Fruit fly (Drosophila melanogaster) whole organism, embryonic: ENCODE measurements around the gene CG31883.

Experiments
- CG11696 ChIP-seq: fragments of 200-800 bp; sonication (Bioruptor generic); IDR thresholded peaks from 2 replicates; pipeline ENCODE4 v1.3.6; 2022; ENCODE audit warnings: missing biosample characterization, missing genetic modification characterization
- CG11723 ChIP-seq: fragments of 200-800 bp; sonication (Bioruptor generic); optimal IDR thresholded peaks from 2 replicates; lab custom pipeline; 2017; ENCODE audit warnings: missing biosample characterization, mild to moderate bottlenecking, missing genetic modification characterization
- CG14965 ChIP-seq: fragments of 200-800 bp; sonication (Bioruptor generic); optimal IDR thresholded peaks from 2 replicates; lab custom pipeline; 2016; ENCODE audit warnings: missing biosample characterization, missing genetic modification characterization, borderline replicate concordance
- CG1602 ChIP-seq: fragments of 200-800 bp; sonication (Bioruptor generic); optimal IDR thresholded peaks from 3 replicates; lab custom pipeline; 2016; ENCODE audit warnings: missing biosample characterization, missing genetic modification characterization
- CG17328 ChIP-seq: fragments of 200-800 bp; sonication (Bioruptor generic); IDR thresholded peaks from 2 replicates; pipeline ENCODE4 v1.3.6; 2022; ENCODE audit warnings: missing biosample characterization, missing genetic modification characterization
- CG1792 ChIP-seq: fragments of 200-800 bp; sonication (Bioruptor generic); optimal IDR thresholded peaks from 2 replicates; lab custom pipeline; 2016; ENCODE audit warnings: missing biosample characterization, missing genetic modification characterization
- CG1832 ChIP-seq: fragments of 200-800 bp; sonication (Bioruptor generic); optimal IDR thresholded peaks from 2 replicates; lab custom pipeline; 2017; ENCODE audit warnings: missing biosample characterization, mild to moderate bottlenecking, missing genetic modification characterization, inconsistent platforms
- CG18476 ChIP-seq: fragments of 200-800 bp; sonication (Bioruptor generic); optimal IDR thresholded peaks from 2 replicates; lab custom pipeline; 2016; ENCODE audit warnings: missing biosample characterization, mild to moderate bottlenecking, missing genetic modification characterization
- CG31365 ChIP-seq: fragments of 200-800 bp; sonication (Bioruptor generic); optimal IDR thresholded peaks from 2 replicates; lab custom pipeline; 2018; ENCODE audit warnings: missing biosample characterization, mild to moderate bottlenecking, missing genetic modification characterization
- CG3995 ChIP-seq: fragments of 200-800 bp; sonication (Bioruptor generic); optimal IDR thresholded peaks from 3 replicates; lab custom pipeline; 2016; ENCODE audit warnings: missing biosample characterization, missing genetic modification characterization
- CG4282 ChIP-seq: fragments of 200-800 bp; sonication (Bioruptor generic); optimal IDR thresholded peaks from 2 replicates; lab custom pipeline; 2016; ENCODE audit warnings: missing biosample characterization, missing genetic modification characterization
- CG4360 ChIP-seq: fragments of 200-800 bp; sonication (Bioruptor generic); IDR thresholded peaks from 2 replicates; pipeline ENCODE4 v1.3.6; 2022; ENCODE audit warnings: missing biosample characterization, missing genetic modification characterization
- CG4707 ChIP-seq: fragments of 200-800 bp; sonication (Bioruptor generic); optimal IDR thresholded peaks from 2 replicates; lab custom pipeline; 2018; ENCODE audit warnings: missing biosample characterization, mild to moderate bottlenecking, missing genetic modification characterization, moderate library complexity
- CG4854 ChIP-seq: fragments of 200-800 bp; sonication (Bioruptor generic); optimal IDR thresholded peaks from 2 replicates; lab custom pipeline; 2016; ENCODE audit warnings: missing biosample characterization, missing genetic modification characterization, inconsistent platforms
- CG6654 ChIP-seq: fragments of 200-800 bp; sonication (Bioruptor generic); optimal IDR thresholded peaks from 2 replicates; lab custom pipeline; 2017; ENCODE audit warnings: missing biosample characterization, mild to moderate bottlenecking, missing genetic modification characterization
- CG6683 ChIP-seq: fragments of 200-800 bp; sonication (Bioruptor generic); optimal IDR thresholded peaks from 2 replicates; lab custom pipeline; 2017; ENCODE audit warnings: missing biosample characterization, mild to moderate bottlenecking, missing genetic modification characterization, missing genetic modification reagents
- CG8388 ChIP-seq: fragments of 200-800 bp; sonication (Bioruptor generic); optimal IDR thresholded peaks from 2 replicates; lab custom pipeline; 2019; ENCODE audit warnings: missing biosample characterization, mild to moderate bottlenecking, missing genetic modification characterization, moderate library complexity
- CG9437 ChIP-seq: fragments of 200-800 bp; sonication (Bioruptor generic); optimal IDR thresholded peaks from 2 replicates; lab custom pipeline; 2018; ENCODE audit warnings: missing biosample characterization, mild to moderate bottlenecking, missing genetic modification characterization
- CG9727 ChIP-seq: fragments of 200-800 bp; sonication (Bioruptor generic); optimal IDR thresholded peaks from 3 replicates; lab custom pipeline; 2017; ENCODE audit warnings: missing biosample characterization, mild to moderate bottlenecking, missing genetic modification characterization
- Ets97D ChIP-seq: fragments of 200-800 bp; sonication (Bioruptor generic); optimal IDR thresholded peaks from 3 replicates; lab custom pipeline; 2016; ENCODE audit warnings: missing biosample characterization, missing genetic modification characterization
- Gsc ChIP-seq: fragments of 200-800 bp; sonication (Bioruptor generic); IDR thresholded peaks from 2 replicates; pipeline ENCODE4 v1.3.6; 2022; ENCODE audit warnings: missing biosample characterization, missing genetic modification characterization
- H2.0 ChIP-seq: fragments of 200-800 bp; sonication (Bioruptor generic); IDR thresholded peaks from 2 replicates; pipeline ENCODE4 v1.3.6; 2022; ENCODE audit warnings: missing biosample characterization, missing genetic modification characterization
- Hmx ChIP-seq: fragments of 200-800 bp; sonication (Bioruptor generic); optimal IDR thresholded peaks from 2 replicates; lab custom pipeline; 2016; ENCODE audit warnings: missing biosample characterization, missing genetic modification characterization
- Lhr ChIP-seq: fragments of 200-800 bp; sonication (Bioruptor generic); optimal IDR thresholded peaks from 3 replicates; lab custom pipeline; 2017; ENCODE audit warnings: mild to moderate bottlenecking, missing biosample characterization, missing genetic modification reagents, missing genetic modification characterization
- Neu2 ChIP-seq: fragments of 200-800 bp; sonication (Bioruptor generic); optimal IDR thresholded peaks from 3 replicates; lab custom pipeline; 2016; ENCODE audit warnings: missing biosample characterization, missing genetic modification characterization, borderline replicate concordance
- Ptx1 ChIP-seq: fragments of 200-800 bp; sonication (Bioruptor generic); IDR thresholded peaks from 2 replicates; pipeline ENCODE4 v1.3.6; 2022; ENCODE audit warnings: missing biosample characterization, missing genetic modification characterization
- Ravus ChIP-seq: fragments of 200-800 bp; sonication (Bioruptor generic); IDR thresholded peaks from 2 replicates; pipeline ENCODE4 v1.3.6; 2022; ENCODE audit warnings: missing biosample characterization, missing genetic modification characterization
- Spps ChIP-seq: fragments of 200-800 bp; sonication (Bioruptor generic); optimal IDR thresholded peaks from 2 replicates; lab custom pipeline; 2018; ENCODE audit warnings: missing biosample characterization, mild to moderate bottlenecking, missing genetic modification characterization
- Taf1 ChIP-seq: fragments of 200-800 bp; sonication (Bioruptor generic); IDR thresholded peaks from 2 replicates; pipeline ENCODE4 v1.3.6; 2022; ENCODE audit warnings: missing biosample characterization, missing genetic modification characterization
- ase ChIP-seq: fragments of 200-800 bp; sonication (Bioruptor generic); IDR thresholded peaks from 3 replicates; pipeline ENCODE4 v1.3.6; 2022; ENCODE audit warnings: missing biosample characterization, missing genetic modification characterization
- dan ChIP-seq: fragments of 200-800 bp; sonication (Bioruptor generic); IDR thresholded peaks from 2 replicates; pipeline ENCODE4 v1.3.6; 2022; ENCODE audit warnings: missing biosample characterization, missing genetic modification characterization
- dimm ChIP-seq: fragments of 200-800 bp; sonication (Bioruptor generic); IDR thresholded peaks from 2 replicates; pipeline ENCODE4 v1.3.6; 2022; ENCODE audit warnings: missing biosample characterization, missing genetic modification characterization
- dpn ChIP-seq, 2 experiments: fragments of 200-800 bp; sonication (Bioruptor generic); optimal IDR thresholded peaks; 3 replicates each; lab custom pipeline; 2016; ENCODE audit warnings: missing biosample characterization in 2 of 2, missing genetic modification characterization in 2 of 2
- eyg ChIP-seq: fragments of 200-800 bp; sonication (Bioruptor generic); optimal IDR thresholded peaks from 3 replicates; lab custom pipeline; 2016; ENCODE audit warnings: missing biosample characterization, missing genetic modification characterization
- fu2 ChIP-seq: fragments of 200-800 bp; sonication (Bioruptor generic); optimal IDR thresholded peaks from 2 replicates; lab custom pipeline; 2016; ENCODE audit warnings: missing biosample characterization, missing genetic modification characterization
- gem ChIP-seq: fragments of 200-800 bp; sonication (Bioruptor generic); optimal IDR thresholded peaks from 2 replicates; lab custom pipeline; 2019; ENCODE audit warnings: missing biosample characterization, mild to moderate bottlenecking, missing genetic modification characterization, moderate library complexity
- ham ChIP-seq: fragments of 200-800 bp; sonication (Bioruptor generic); IDR thresholded peaks from 2 replicates; pipeline ENCODE4 v1.3.6; 2022; ENCODE audit warnings: missing biosample characterization, missing genetic modification characterization
- hkb ChIP-seq, 2 experiments: fragments of 200-800 bp in 1 of 2; fragments of >200 bp in 1 of 2; sonication (Bioruptor generic) in 1 of 2; IDR thresholded peaks in 1 of 2; optimal IDR thresholded peaks in 1 of 2; 2 replicates each; pipeline versions ENCODE4 v1.3.6 to Lab custom; 2017 to 2022; ENCODE audit warnings: missing biosample characterization in 1 of 2, missing genetic modification characterization in 1 of 2
- inv ChIP-seq: fragments of 200-800 bp; sonication (Bioruptor generic); IDR thresholded peaks from 2 replicates; pipeline ENCODE4 v1.3.6; 2022; ENCODE audit warnings: missing biosample characterization, missing genetic modification characterization; ENCODE audit not compliant: partially characterized antibody
- jumu ChIP-seq: fragments of 200-800 bp; sonication (Bioruptor generic); optimal IDR thresholded peaks from 3 replicates; lab custom pipeline; 2016; ENCODE audit warnings: missing biosample characterization, missing genetic modification characterization
- maf-S ChIP-seq: fragments of 200-800 bp; sonication (Bioruptor generic); optimal IDR thresholded peaks from 2 replicates; lab custom pipeline; 2016; ENCODE audit warnings: missing biosample characterization, missing genetic modification characterization
- p53 ChIP-seq: fragments of 200-800 bp; sonication (Bioruptor generic); optimal IDR thresholded peaks from 2 replicates; lab custom pipeline; 2016; ENCODE audit warnings: missing biosample characterization, missing genetic modification characterization
- pan ChIP-seq, 4 experiments: fragments of >200 bp in 3 of 4; fragments of 200-800 bp in 1 of 4; sonication (Bioruptor generic) in 1 of 4; optimal IDR thresholded peaks in 3 of 4; IDR thresholded peaks in 1 of 4; 2 replicates each; pipeline versions ENCODE4 v1.3.6 to Lab custom; 2017 to 2022; ENCODE audit warnings: missing biosample characterization in 2 of 4, missing genetic modification characterization in 2 of 4, mixed read lengths in 1 of 4
- peb ChIP-seq: fragments of 200-800 bp; sonication (Bioruptor generic); IDR thresholded peaks from 2 replicates; pipeline ENCODE4 v1.3.6; 2022; ENCODE audit warnings: missing biosample characterization, missing genetic modification characterization
- slbo ChIP-seq: fragments of 200-800 bp; sonication (Bioruptor generic); IDR thresholded peaks from 2 replicates; pipeline ENCODE4 v1.3.6; 2022; ENCODE audit warnings: missing biosample characterization, missing genetic modification characterization
- sug ChIP-seq: fragments of 200-800 bp; optimal IDR thresholded peaks from 2 replicates; lab custom pipeline; 2019; ENCODE audit warnings: missing biosample characterization, mild to moderate bottlenecking, missing genetic modification characterization, moderate library complexity
- unpg ChIP-seq: fragments of 200-800 bp; sonication (Bioruptor generic); optimal IDR thresholded peaks from 3 replicates; lab custom pipeline; 2018; ENCODE audit warnings: missing biosample characterization, mild to moderate bottlenecking, missing genetic modification characterization, moderate library complexity
- z ChIP-seq: fragments of 200-800 bp; sonication (Bioruptor generic); IDR thresholded peaks from 3 replicates; pipeline ENCODE4 v1.3.6; 2022; ENCODE audit warnings: missing biosample characterization, missing genetic modification characterization

The CG31883 gene

dm6 chr2L:9498185-9498984 is 29.9 kb upstream of the CG31883 start (continued):
- TF ChIP-seq ham (GFP tag; lab: Robert Waterston, UW) (no peak), peb (GFP tag; lab: Robert Waterston, UW) (0 out of 2 replicates have a peak, but pooled peaks have one; percentile 34), CG4360 (no peak), CG8388 (GFP tag; lab: Kevin White, UChicago) (peak; percentile 29), gem (tag; lab: Kevin White, UChicago) (peak; percentile 76), unpg (GFP tag; lab: Kevin White, UChicago) (peak; percentile 46), Gsc (GFP tag; lab: Robert Waterston, UW) (no peak), CG6654 (GFP tag; lab: Kevin White, UChicago) (peak; percentile 17), hkb (optimal IDR thresholded peaks at IDR 0.05; lab: Kevin White, UChicago) (no peak), hkb (GFP tag; IDR thresholded peaks at IDR 0.05; lab: Robert Waterston, UW) (peak; percentile 60), Ptx1 (GFP tag; lab: Robert Waterston, UW) (peak; percentile 73), dpn (GFP tag; optimal IDR thresholded peaks at IDR 0.05; lab: Kevin White, UChicago) (peak; percentile 57 to 64), inv (GFP tag; lab: Robert Waterston, UW) (no peak), slbo (GFP tag; lab: Robert Waterston, UW) (peak; percentile 68), jumu (GFP tag; lab: Kevin White, UChicago) (no peak), Ets97D (GFP tag; lab: Kevin White, UChicago) (peak; percentile 27), CG9727 (GFP tag; lab: Kevin White, UChicago) (peak; percentile 77), pan (optimal IDR thresholded peaks at IDR 0.05; lab: Kevin White, UChicago) (no peak), pan (GFP tag; optimal IDR thresholded peaks at IDR 0.05 in 1 of 2, IDR thresholded peaks at IDR 0.05 in 1 of 2) (peak in 1 of 2 experiments; percentile 79), CG1792 (GFP tag; lab: Kevin White, UChicago) (peak; percentile 31), CG11723 (no peak), z (GFP tag; lab: Robert Waterston, UW) (no peak), CG18476 (GFP tag; lab: Kevin White, UChicago) (peak; percentile 34), CG4854 (peak; percentile 20), CG1602 (GFP tag; lab: Kevin White, UChicago) (no peak), CG31365 (tag; lab: Kevin White, UChicago) (no peak), CG3995 (no peak), Taf1 (GFP tag; lab: Robert Waterston, UW) (no peak), Neu2 (GFP tag; lab: Kevin White, UChicago) (no peak), CG6683 (peak; percentile 42), CG14965 (GFP tag; lab: Kevin White, UChicago) (peak; percentile 20), CG9437 (GFP tag; lab: Kevin White, UChicago) (peak; percentile 62), dimm (GFP tag; lab: Robert Waterston, UW) (no peak), CG1832 (no peak), p53 (no peak), Spps (peak; percentile 15), sug (peak; percentile 89), H2.0 (GFP tag; lab: Robert Waterston, UW) (peak; percentile 68), CG4282 (no peak), eyg (peak; percentile 33), ase (GFP tag; lab: Robert Waterston, UW) (peak; percentile 24; the same call in 1 of the 3 replicates), Ravus (GFP tag; lab: Robert Waterston, UW) (peak; percentile 18; the same call in 1 of the 2 replicates), CG11696 (0 out of 2 replicates have a peak, but pooled peaks have one; percentile 18), Lhr (GFP tag; lab: Kevin White, UChicago) (no peak), dan (GFP tag; lab: Robert Waterston, UW) (no peak), fu2 (GFP tag; lab: Kevin White, UChicago) (no peak), CG17328 (GFP tag; lab: Robert Waterston, UW) (peak; percentile 42; the same call in 1 of the 2 replicates), CG4707 (GFP tag; lab: Kevin White, UChicago) (no peak), Hmx (no peak), maf-S (GFP tag; lab: Kevin White, UChicago) (peak; percentile 58)
